Worm (Caenorhabditis elegans) whole organism, L4/young adult: ENCODE data around the gene rpl-5.
A peak's percentile ranks its signal among the peaks of the same experiment; 100 is the strongest.

Experiments used
- W03F9.2 ChIP-seq: fragments of 150-350 bp; optimal IDR thresholded peaks from 2 replicates; lab custom pipeline; 2014; ENCODE audit warnings: missing biosample characterization, missing genetic modification characterization
- dao-5 ChIP-seq: sonication (generic microtip); optimal IDR thresholded peaks from 2 replicates; lab custom pipeline; 2016; ENCODE audit warnings: missing genotype, missing genetic modification characterization, moderate library complexity, missing compliant biosample characterization
- him-1 ChIP-seq: sonication (generic microtip); optimal IDR thresholded peaks from 2 replicates; lab custom pipeline; 2016; ENCODE audit warnings: missing genotype, missing genetic modification reagents, missing genetic modification characterization, missing compliant biosample characterization

The rpl-5 gene

DNA sequence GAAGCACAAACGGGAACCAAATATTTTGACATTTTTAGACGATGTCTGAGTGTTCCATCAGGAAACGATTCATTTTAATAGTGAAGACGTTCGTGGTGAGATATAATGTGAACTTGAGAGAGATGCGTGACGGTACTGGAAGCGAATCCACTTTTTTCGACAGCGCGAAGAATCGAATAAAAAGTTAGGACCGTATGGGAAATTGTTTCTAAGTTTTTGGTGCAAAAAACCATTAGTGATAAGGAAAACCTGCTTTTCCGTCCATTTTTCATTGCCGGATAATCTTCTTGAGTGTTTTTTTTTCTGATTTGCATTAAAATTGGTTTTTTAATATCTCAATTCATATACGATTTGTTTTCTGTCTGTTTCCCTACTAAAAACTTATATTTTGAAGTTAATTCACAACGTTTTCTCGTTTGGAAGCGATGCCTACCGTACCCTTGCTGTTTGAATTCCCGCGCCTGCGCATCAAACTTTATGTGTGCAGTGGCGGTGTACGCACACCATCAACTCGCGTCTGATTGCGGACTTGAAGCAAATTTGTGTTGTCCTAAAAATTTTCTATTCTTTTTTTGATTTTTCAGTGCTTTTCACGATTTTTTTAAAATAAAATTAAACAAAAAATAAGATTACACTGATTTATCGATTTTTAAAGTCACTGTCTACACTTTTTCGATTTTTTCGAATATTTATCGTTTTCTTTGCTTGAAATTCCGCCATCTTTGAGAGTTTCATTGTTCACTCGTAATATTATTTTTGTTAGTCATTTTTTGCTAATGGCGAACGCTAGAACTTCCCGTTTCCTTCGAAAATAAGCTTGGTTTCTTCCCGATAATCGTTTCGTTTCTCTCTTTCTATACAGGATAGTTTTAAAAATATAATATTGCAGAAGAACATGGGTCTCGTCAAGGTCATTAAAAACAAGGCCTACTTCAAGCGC, at the start of gene rpl-5, which contains the start of gene col-38:
Gene rpl-5 (plus strand): TSS at position 890 of the 940 bp plus-strand sequence.
Gene col-38 (minus strand): TSS at position 51 of the 940 bp plus-strand sequence.
- TF ChIP-seq him-1 (peak; percentile 1), W03F9.2 (tag; lab: Kevin White, UChicago) (peak; percentile 97), dao-5 (tag; lab: Kevin White, UChicago) (no peak)

DNA sequence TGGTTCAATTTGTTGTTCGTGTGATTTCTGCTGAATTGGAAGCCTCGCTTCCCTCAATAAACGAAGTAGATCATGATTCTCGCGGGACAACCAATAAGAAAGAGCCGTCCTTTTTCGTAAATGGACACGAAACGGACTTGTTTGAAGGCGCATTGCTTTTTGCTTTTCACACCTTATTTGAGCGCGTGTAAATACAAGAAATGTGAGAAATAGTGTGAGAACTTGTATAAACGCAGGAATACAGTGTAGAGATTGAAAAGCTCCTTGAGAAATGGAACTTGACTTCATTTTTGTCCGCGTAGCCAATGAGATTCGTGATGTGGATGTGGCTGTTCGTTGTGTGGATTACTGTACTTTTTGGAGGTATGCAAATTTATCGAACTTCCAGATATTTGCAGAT, 49.1 kb upstream of the rpl-5 start, which contains the start of gene cht-2:
Gene cht-2 (plus strand): TSS at position 301 of the 400 bp plus-strand sequence.
- TF ChIP-seq W03F9.2 (tag; lab: Kevin White, UChicago) (no peak), him-1 (no peak), dao-5 (tag; lab: Kevin White, UChicago) (no peak)

- TF ChIP-seq W03F9.2 (tag; lab: Kevin White, UChicago) (peak; percentile 82), dao-5 (tag; lab: Kevin White, UChicago) (no peak), him-1 (no peak)
Measured at ce11 chrII:8525133-8525736, 44.5 kb upstream of the rpl-5 start, which contains the start of the genes prp-9 and mrps-18B. Gene prp-9, minus strand, starts transcription at chrII:8525396. Gene mrps-18B, plus strand, starts transcription at chrII:8525681.

ce11 chrII:8529176-8529698, 40.5 kb upstream of the rpl-5 start:
- TF ChIP-seq him-1 (no peak), dao-5 (tag; lab: Kevin White, UChicago) (no peak), W03F9.2 (tag; lab: Kevin White, UChicago) (no peak)

DNA sequence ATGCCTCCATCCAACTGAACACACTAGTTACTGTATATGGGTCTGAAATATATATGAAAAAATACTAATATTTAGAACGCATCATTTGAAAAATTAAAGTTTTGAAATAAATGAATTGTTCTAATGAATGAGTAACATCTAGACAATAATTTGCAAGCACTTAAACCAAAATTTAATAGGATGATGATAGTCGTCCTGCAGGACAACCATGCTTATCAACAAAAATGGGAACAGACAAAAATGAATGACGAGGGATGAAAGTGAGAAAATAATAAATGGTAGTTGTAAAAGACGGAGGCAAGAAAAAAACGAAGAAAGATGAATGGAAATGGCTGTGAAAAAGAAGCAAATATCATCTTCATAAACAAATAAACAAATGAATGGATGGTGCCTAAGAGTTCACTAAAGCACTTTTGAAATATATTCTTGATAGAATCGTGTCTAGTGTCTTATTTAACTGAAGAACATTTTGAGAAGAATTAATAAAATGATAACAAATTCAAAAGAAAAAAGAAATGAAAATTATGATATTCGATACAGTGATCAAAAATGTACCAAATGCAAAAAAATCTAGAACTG, 38.5 kb upstream of the rpl-5 start, which contains the start of gene gldi-7:
Gene gldi-7 (minus strand): TSS at position 42 of the 579 bp plus-strand sequence.
- TF ChIP-seq W03F9.2 (tag; lab: Kevin White, UChicago) (no peak), him-1 (no peak), dao-5 (tag; lab: Kevin White, UChicago) (no peak)

ce11 chrII:8532015-8532414, 37.7 kb upstream of the rpl-5 start:
- TF ChIP-seq W03F9.2 (tag; lab: Kevin White, UChicago) (no peak), him-1 (no peak), dao-5 (tag; lab: Kevin White, UChicago) (no peak)

DNA sequence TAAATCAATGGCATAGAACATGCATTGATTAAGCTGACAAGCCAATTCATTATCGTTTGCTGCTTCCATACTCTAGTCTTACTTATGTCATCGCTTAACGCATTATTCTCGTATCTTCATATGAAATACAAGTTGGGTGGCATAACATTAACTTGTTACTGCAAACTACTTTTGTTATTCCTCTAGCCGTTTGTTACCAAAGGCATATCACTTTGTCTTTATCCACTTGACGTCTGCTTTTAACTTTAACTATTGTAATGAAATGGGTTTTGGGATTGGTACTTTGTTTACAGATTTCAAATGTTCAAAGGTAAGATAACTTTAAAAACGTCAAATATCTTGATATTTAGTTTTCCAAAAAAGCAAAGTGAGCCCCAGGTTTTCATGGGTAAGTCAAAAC, 33.7 kb upstream of the rpl-5 start, which contains the start of gene W01C9.2:
Gene W01C9.2 (plus strand): TSS at position 301 of the 400 bp plus-strand sequence.
- TF ChIP-seq dao-5 (tag; lab: Kevin White, UChicago) (no peak), him-1 (no peak), W03F9.2 (tag; lab: Kevin White, UChicago) (no peak)

DNA sequence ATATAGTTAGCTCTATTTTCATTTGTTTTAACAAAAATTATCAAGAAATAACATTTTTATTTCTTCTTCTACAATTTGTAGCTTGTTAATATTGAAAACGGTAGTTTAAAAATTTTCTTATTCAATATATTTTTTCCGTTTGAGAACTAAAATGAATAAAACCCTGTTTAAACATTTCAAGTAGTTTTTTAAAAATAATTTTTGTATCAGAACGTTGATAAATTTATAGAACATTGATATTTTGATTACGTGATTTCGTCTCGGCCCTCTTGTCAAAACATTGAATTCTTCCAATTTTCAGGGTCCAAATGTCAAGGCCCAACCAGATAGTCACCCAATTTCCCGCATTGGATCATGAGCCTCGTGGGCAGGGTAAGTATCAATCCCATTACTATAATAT, 29.3 kb upstream of the rpl-5 start, which contains the start of gene pqn-73:
Gene pqn-73 (plus strand): TSS at position 301 of the 400 bp plus-strand sequence.
- TF ChIP-seq W03F9.2 (tag; lab: Kevin White, UChicago) (no peak), dao-5 (tag; lab: Kevin White, UChicago) (no peak), him-1 (no peak)

- TF ChIP-seq dao-5 (tag; lab: Kevin White, UChicago) = no peak
- TF ChIP-seq W03F9.2 (tag; lab: Kevin White, UChicago) = no peak
- no peak for TF ChIP-seq him-1
Measured at ce11 chrII:8545315-8545714, 24.4 kb upstream of the rpl-5 start, which contains the start of gene decr-1.2. Gene decr-1.2, plus strand, starts transcription at chrII:8545615.

DNA sequence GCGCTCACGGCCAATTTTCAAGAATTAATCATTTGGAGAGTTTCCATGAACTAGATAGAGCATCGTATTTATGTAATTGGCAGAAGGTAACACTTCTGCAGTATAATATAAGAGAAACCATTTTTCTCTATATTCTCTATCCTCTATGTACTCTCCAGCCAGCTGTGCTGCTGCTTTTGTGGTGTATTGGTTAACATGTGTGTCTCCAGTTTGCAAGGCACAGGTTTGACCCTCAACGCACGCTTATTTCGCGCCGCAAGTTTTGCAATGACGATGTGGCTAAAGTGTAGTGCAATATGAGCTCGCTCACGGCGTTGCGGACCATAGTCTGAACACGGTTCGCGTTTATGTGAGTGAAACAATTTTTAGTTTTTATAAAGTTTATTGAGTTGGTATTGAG, 22.8 kb upstream of the rpl-5 start:
- peak; percentile 76 for TF ChIP-seq him-1
- peak; percentile 92 for TF ChIP-seq dao-5 (tag; lab: Kevin White, UChicago)
- TF ChIP-seq W03F9.2 (tag; lab: Kevin White, UChicago) = no peak

ce11 chrII:8551100-8551499, 18.6 kb upstream of the rpl-5 start:
- TF ChIP-seq dao-5 (tag; lab: Kevin White, UChicago) (no peak), W03F9.2 (tag; lab: Kevin White, UChicago) (no peak), him-1 (no peak)

DNA sequence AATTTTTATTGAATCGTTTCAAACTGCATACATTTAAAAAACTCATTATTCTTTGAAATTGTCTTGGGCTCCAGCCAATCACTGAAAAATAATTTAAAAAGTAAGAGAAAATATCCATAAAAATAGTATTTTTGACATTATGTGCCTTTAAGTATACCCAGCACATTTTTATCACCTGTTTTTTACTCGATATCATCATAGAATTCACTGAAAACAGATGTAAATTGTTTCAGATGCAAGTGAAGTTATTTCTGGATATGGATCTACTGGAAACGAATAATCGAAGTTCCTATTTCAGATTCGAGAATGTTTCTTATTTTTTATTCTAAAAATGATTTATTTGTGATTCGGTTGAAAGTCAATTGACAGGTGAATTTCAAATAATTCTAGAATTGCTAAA, 15.2 kb upstream of the rpl-5 start:
- TF ChIP-seq him-1 (no peak), W03F9.2 (tag; lab: Kevin White, UChicago) (no peak), dao-5 (tag; lab: Kevin White, UChicago) (no peak)

ce11 chrII:8556166-8556565, 13.6 kb upstream of the rpl-5 start, which contains the start of gene glb-27:
Gene glb-27, minus strand, starts transcription at chrII:8556266.
- TF ChIP-seq dao-5 (tag; lab: Kevin White, UChicago) (no peak), W03F9.2 (tag; lab: Kevin White, UChicago) (no peak), him-1 (no peak)
